Worm (Caenorhabditis elegans): Measurements from ENCODE around the gene R07C12.1.
"Not testable (repeated sequence)": the region's sequence is repeated elsewhere in the genome, so short reads cannot be mapped to it uniquely, and the experiment has no call there.

R07C12.1 gene

ce11 chrIV:4139022-4139421 is 13.2 kb upstream of the R07C12.1 start, which contains the start of gene F49F1.10:
Gene F49F1.10, minus strand, starts transcription at chrIV:4139122.
- TF ChIP-seq snpc-4 (tag; optimal IDR thresholded peaks at IDR 0.05) (no peak), nhr-84 (tag; optimal IDR thresholded peaks at IDR 0.05) (no peak), sptf-1 (tag; optimal IDR thresholded peaks at IDR 0.05) (no peak), rnt-1 (tag; optimal IDR thresholded peaks at IDR 0.05) (no peak), nhr-47 (tag; optimal IDR thresholded peaks at IDR 0.05) (no peak), swsn-7 (tag; optimal IDR thresholded peaks at IDR 0.05) (no peak), mep-1 (tag; optimal IDR thresholded peaks at IDR 0.05) (no peak), fkh-10 (GFP tag; optimal IDR thresholded peaks at IDR 0.05) (no peak), C16A3.4 (tag; optimal IDR thresholded peaks at IDR 0.05) (no peak), vab-15 (tag; optimal IDR thresholded peaks at IDR 0.05) (no peak)

- no peak for TF ChIP-seq mdl-1 (tag; optimal IDR thresholded peaks at IDR 0.05)
- no peak for TF ChIP-seq egl-13 (tag; optimal IDR thresholded peaks at IDR 0.05)
Observed at ce11 chrIV:4140265-4140664, 12.0 kb upstream of the R07C12.1 start, which contains the start of gene F49F1.18. Gene F49F1.18, minus strand, starts transcription at chrIV:4140365.

ce11 chrIV:4141311-4141710 is 10.9 kb upstream of the R07C12.1 start, which contains the start of gene F49F1.11:
Gene F49F1.11, minus strand, starts transcription at chrIV:4141411.
- TF ChIP-seq skn-1 (tag; optimal IDR thresholded peaks at IDR 0.05), result no peak

DNA sequence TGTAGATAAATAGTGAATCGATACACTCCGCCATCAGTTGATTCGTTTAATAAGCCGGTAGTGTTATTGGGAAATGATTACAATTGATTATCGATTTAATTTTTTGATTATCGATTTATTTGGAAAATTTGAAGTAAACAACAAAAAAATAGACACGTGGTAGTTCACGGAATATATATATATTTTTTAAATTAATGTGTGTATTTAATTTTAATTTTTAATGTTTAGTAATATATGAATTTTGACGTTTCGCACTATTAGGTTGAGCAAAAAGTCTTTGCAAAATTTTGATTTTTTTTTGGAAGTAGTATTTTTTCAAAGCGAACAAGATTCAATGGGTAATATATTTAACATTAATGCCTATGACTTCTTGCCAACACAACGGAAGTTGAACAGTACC is 9.3 kb upstream of the R07C12.1 start, which contains the start of gene F49F1.12:
Gene F49F1.12, minus strand, starts transcription at position 101 of the 400 bp plus-strand sequence.
- not testable (repeated sequence) for TF ChIP-seq sptf-1 (tag; optimal IDR thresholded peaks at IDR 0.05); lin-39 (tag; optimal IDR thresholded peaks at IDR 0.05); isw-1 (GFP tag; IDR thresholded peaks at IDR 0.05)

DNA sequence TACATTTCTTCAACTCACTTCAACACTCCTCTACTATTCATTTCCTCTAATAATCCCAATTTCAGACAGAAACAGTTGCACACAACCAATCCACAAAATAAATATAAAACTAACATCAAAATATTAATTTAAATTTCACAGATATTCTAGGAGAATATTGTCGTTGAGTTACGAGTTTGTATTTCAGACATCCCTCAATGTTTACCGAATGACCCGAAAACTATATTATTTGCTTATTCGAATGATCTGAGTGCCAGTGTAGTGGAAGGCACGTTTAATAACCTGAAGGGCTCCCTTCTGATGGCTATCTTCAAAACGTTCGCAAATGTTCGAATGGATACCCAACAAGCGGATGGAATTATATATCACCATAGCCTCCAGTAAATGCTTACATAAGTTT is 7.5 kb upstream of the R07C12.1 start, which contains the start of gene R07C12.3:
Gene R07C12.3, plus strand, starts transcription at position 301 of the 400 bp plus-strand sequence.
- TF ChIP-seq hlh-4 (tag; optimal IDR thresholded peaks at IDR 0.05) (no peak), rnt-1 (tag; optimal IDR thresholded peaks at IDR 0.05) (no peak), unc-98 (GFP tag; IDR thresholded peaks at IDR 0.05) (no peak), lin-13 (GFP tag; optimal IDR thresholded peaks at IDR 0.05) (no peak), ceh-88 (GFP tag; IDR thresholded peaks at IDR 0.05) (no peak), swsn-7 (tag; optimal IDR thresholded peaks at IDR 0.05) (no peak), snpc-4 (tag; optimal IDR thresholded peaks at IDR 0.05) (no peak), jun-1 (tag; optimal IDR thresholded peaks at IDR 0.05) (no peak), dpl-1 (GFP tag; optimal IDR thresholded peaks at IDR 0.05) (no peak), C34B4.2 (tag; optimal IDR thresholded peaks at IDR 0.05) (no peak), nhr-19 (GFP tag; conservative IDR thresholded peaks at IDR 0.05) (no peak), mab-9 (GFP tag; IDR thresholded peaks at IDR 0.05) (no peak), fkh-10 (GFP tag; optimal IDR thresholded peaks at IDR 0.05) (no peak), skn-1 (tag; optimal IDR thresholded peaks at IDR 0.05) (no peak), efl-1 (optimal IDR thresholded peaks at IDR 0.05) (no peak), efl-1 (GFP tag; optimal IDR thresholded peaks at IDR 0.05 in 1 of 2) (no peak), ces-1 (GFP tag; optimal IDR thresholded peaks at IDR 0.05) (no peak), nhr-90 (tag; optimal IDR thresholded peaks at IDR 0.05; ENCODE audit: poor library complexity) (no peak)

- TF ChIP-seq elt-2 (tag; optimal IDR thresholded peaks at IDR 0.05), result peak; percentile 92
- no peak for TF ChIP-seq mep-1 (tag; optimal IDR thresholded peaks at IDR 0.05)
- no peak for TF ChIP-seq unc-86 (tag; optimal IDR thresholded peaks at IDR 0.05)
- TF ChIP-seq efl-1 (optimal IDR thresholded peaks at IDR 0.05), result no peak
- peak in 1 of 2 experiments; percentile 38 for TF ChIP-seq efl-1 (GFP tag; optimal IDR thresholded peaks at IDR 0.05 in 1 of 2)
- TF ChIP-seq nhr-90 (tag; optimal IDR thresholded peaks at IDR 0.05; ENCODE audit: poor library complexity), result peak; percentile 1
- TF ChIP-seq jun-1 (tag; optimal IDR thresholded peaks at IDR 0.05), result peak; percentile 34
Observed at ce11 chrIV:4147891-4148290, 4.4 kb upstream of the R07C12.1 start.

DNA sequence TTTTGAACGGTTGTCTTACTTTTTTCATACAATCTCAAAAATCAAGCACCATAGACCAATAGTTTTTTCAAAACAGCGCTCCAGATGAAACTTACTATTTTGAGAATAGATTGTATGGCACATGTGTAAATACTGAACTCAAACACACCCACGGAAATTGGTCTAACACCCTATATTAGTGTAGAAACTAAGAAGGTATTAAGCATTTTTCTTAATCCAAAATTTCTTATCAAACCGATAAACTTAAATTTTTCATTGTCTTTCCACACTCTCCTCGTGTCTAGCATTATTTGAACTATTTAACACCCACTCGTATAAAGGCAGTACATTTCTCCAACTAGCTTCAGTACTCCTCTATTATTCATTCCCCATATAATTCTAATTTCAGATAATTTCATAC is 2.1 kb upstream of the R07C12.1 start:
- TF ChIP-seq elt-2 (tag; optimal IDR thresholded peaks at IDR 0.05) (peak; percentile 58), nhr-85 (tag) (no peak), efl-1 (optimal IDR thresholded peaks at IDR 0.05) (no peak), efl-1 (GFP tag; optimal IDR thresholded peaks at IDR 0.05 in 1 of 2) (peak in 1 of 2 experiments; percentile 57)
